Fruit fly (Drosophila melanogaster): ENCODE measurements around the gene CG13078.
A peak's percentile ranks its signal among the peaks of the same experiment; 100 is the strongest.

CG13078 gene

DNA sequence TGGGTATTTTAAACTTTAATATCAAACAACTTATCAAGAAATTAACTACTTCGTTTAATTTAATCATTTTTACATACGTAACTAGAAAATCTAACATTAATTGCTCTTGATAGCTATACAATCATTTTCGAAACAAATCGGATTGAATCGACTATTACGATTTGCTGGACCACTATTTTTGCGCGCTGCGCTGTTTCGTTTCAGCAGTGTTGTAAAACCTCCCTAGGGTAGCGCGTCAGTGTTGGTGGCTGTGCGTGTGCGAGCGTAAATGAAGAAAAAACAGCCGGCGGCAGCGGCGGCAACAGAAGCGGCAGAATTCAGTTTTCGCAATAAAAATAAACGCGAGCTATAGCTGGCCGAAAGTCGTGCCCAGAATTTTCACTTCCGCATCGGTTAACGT is 30.5 kb upstream of the CG13078 start, which contains the start of gene CG33116 (continued):
- TF ChIP-seq B-H1 (GFP tag; IDR thresholded peaks at IDR 0.05) (peak; percentile 44; the same call in 1 of the 3 replicates), NC2α (GFP tag; optimal IDR thresholded peaks at IDR 0.05) (peak; percentile 76), CG2202 (tag; optimal IDR thresholded peaks at IDR 0.05) (peak; percentile 63), CG10267 (tag; optimal IDR thresholded peaks at IDR 0.05) (peak; percentile 97), ERR (GFP tag; optimal IDR thresholded peaks at IDR 0.05) (peak; percentile 60), exex (tag; optimal IDR thresholded peaks at IDR 0.05) (peak; percentile 26), Dad (GFP tag; optimal IDR thresholded peaks at IDR 0.05) (peak; percentile 82), shn (GFP tag; optimal IDR thresholded peaks at IDR 0.05) (peak; percentile 89), kay (GFP tag; optimal IDR thresholded peaks at IDR 0.05) (peak; percentile 36), tll (GFP tag; optimal IDR thresholded peaks at IDR 0.05) (no peak), lov (optimal IDR thresholded peaks at IDR 0.05) (no peak), lov (GFP tag; IDR thresholded peaks at IDR 0.05) (peak; percentile 81), Ada2b (GFP tag; IDR thresholded peaks at IDR 0.05) (peak; percentile 59; the same call in 1 of the 2 replicates), Bdp1 (GFP tag; optimal IDR thresholded peaks at IDR 0.05) (peak; percentile 70), cad (GFP tag; optimal IDR thresholded peaks at IDR 0.05) (no peak), ttk (GFP tag; IDR thresholded peaks at IDR 0.05) (peak; percentile 75), lab (GFP tag; optimal IDR thresholded peaks at IDR 0.05) (peak; percentile 90), CG15479 (GFP tag; optimal IDR thresholded peaks at IDR 0.05) (peak; percentile 41), CG7786 (GFP tag; optimal IDR thresholded peaks at IDR 0.05) (peak; percentile 85), Rfx (GFP tag; IDR thresholded peaks at IDR 0.05) (peak; percentile 92), ems (GFP tag; optimal IDR thresholded peaks at IDR 0.05) (peak; percentile 83), CG11247 (GFP tag; IDR thresholded peaks at IDR 0.05) (peak; percentile 71), pfk (GFP tag; optimal IDR thresholded peaks at IDR 0.05) (peak; percentile 23), dmrt99B (tag; optimal IDR thresholded peaks at IDR 0.05) (peak; percentile 86), CG6689 (GFP tag; IDR thresholded peaks at IDR 0.05) (peak; percentile 64), Hey (tag; optimal IDR thresholded peaks at IDR 0.05) (peak; percentile 60), Asciz (GFP tag; optimal IDR thresholded peaks at IDR 0.05) (peak; percentile 68), CG30431 (GFP tag; optimal IDR thresholded peaks at IDR 0.05) (peak; percentile 70), CG13624 (GFP tag; optimal IDR thresholded peaks at IDR 0.05) (peak; percentile 85), CG10462 (GFP tag; optimal IDR thresholded peaks at IDR 0.05) (peak; percentile 56), CG17612 (GFP tag; IDR thresholded peaks at IDR 0.05) (no peak), Abd-B (GFP tag; optimal IDR thresholded peaks at IDR 0.05) (peak; percentile 52), en (GFP tag; optimal IDR thresholded peaks at IDR 0.05) (peak; percentile 75), Scr (GFP tag; IDR thresholded peaks at IDR 0.05; ENCODE audit: partially characterized antibody) (peak; percentile 27; the same call in 1 of the 2 replicates), CG10321 (GFP tag; IDR thresholded peaks at IDR 0.05) (no peak), ab (GFP tag; optimal IDR thresholded peaks at IDR 0.05) (peak; percentile 26), cg (GFP tag; optimal IDR thresholded peaks at IDR 0.05) (peak; percentile 76), h (optimal IDR thresholded peaks at IDR 0.05) (no peak), croc (GFP tag; conservative IDR thresholded peaks at IDR 0.05) (peak; percentile 46; the same call in 2 of the 3 replicates), az2 (GFP tag; optimal IDR thresholded peaks at IDR 0.05) (peak; percentile 85), zfh1 (GFP tag; IDR thresholded peaks at IDR 0.05) (peak; percentile 85), CG10543 (GFP tag; optimal IDR thresholded peaks at IDR 0.05) (peak; percentile 49), CG7987 (GFP tag; optimal IDR thresholded peaks at IDR 0.05) (peak; percentile 73), Myb (GFP tag; optimal IDR thresholded peaks at IDR 0.05) (peak; percentile 85), CG8290 (GFP tag; optimal IDR thresholded peaks at IDR 0.05) (peak; percentile 88), CG8290 (tag; optimal IDR thresholded peaks at IDR 0.05) (peak; percentile 42 to 93), CG1603 (tag; optimal IDR thresholded peaks at IDR 0.05) (peak; percentile 79), CG12769 (tag; optimal IDR thresholded peaks at IDR 0.05) (peak; percentile 78), Mrtf (GFP tag; IDR thresholded peaks at IDR 0.05) (peak; percentile 40; the same call in 1 of the 3 replicates), CG9727 (GFP tag; optimal IDR thresholded peaks at IDR 0.05) (peak; percentile 79), org-1 (GFP tag; optimal IDR thresholded peaks at IDR 0.05) (peak; percentile 75), dysf (GFP tag; IDR thresholded peaks at IDR 0.05) (peak; percentile 80)
